Worm (Caenorhabditis elegans) whole organism, midembryonic: ENCODE data around the gene malt-1.
A peak's percentile ranks its signal among the peaks of the same experiment; 100 is the strongest.
"Not testable (repeated sequence)": the region's sequence is repeated elsewhere in the genome, so short reads cannot be mapped to it uniquely, and the experiment has no call there.

Experiments used
- T22C8.4 ChIP-seq: fragments of 200-800 bp; sonication (Bioruptor generic); IDR thresholded peaks from 2 replicates; pipeline ENCODE4 v1.3.6; 2022; ENCODE audit warnings: missing genetic modification characterization, missing compliant biosample characterization
- cog-1 ChIP-seq: sonication (generic microtip); optimal IDR thresholded peaks from 2 replicates; lab custom pipeline; 2016; ENCODE audit warnings: missing genetic modification characterization, missing compliant biosample characterization
- flt-1 ChIP-seq: fragments of 200-800 bp; sonication (Bioruptor generic); IDR thresholded peaks from 2 replicates; pipeline ENCODE4 v1.3.6; 2022; ENCODE audit warnings: missing genetic modification characterization, missing compliant biosample characterization
- klf-2 ChIP-seq: fragments of 200-800 bp; sonication (Bioruptor generic); conservative IDR thresholded peaks from 2 replicates; pipeline ENCODE4 v1.3.6; 2022; ENCODE audit warnings: missing genetic modification reagents, missing genetic modification characterization, missing compliant biosample characterization
- med-1 ChIP-seq: sonication (generic microtip); optimal IDR thresholded peaks from 2 replicates; lab custom pipeline; 2017; ENCODE audit warnings: missing genetic modification characterization, mild to moderate bottlenecking, missing compliant biosample characterization, antibody characterized with exemption, missing genetic modification reagents; ENCODE audit not compliant: insufficient read depth
- ref-1 ChIP-seq: fragments of 200-800 bp; sonication (Bioruptor generic); conservative IDR thresholded peaks from 2 replicates; pipeline ENCODE4 v1.3.6; 2022; ENCODE audit warnings: missing genetic modification reagents, missing genetic modification characterization, missing compliant biosample characterization
- tab-1 ChIP-seq: fragments of 200-800 bp; sonication (Bioruptor generic); IDR thresholded peaks from 2 replicates; pipeline ENCODE4 v1.3.6; 2022; ENCODE audit warnings: missing genetic modification characterization, missing compliant biosample characterization
- ztf-23 ChIP-seq: fragments of 200-800 bp; sonication (Bioruptor generic); IDR thresholded peaks from 2 replicates; pipeline ENCODE4 v1.3.6; 2022; ENCODE audit warnings: missing genetic modification reagents, missing genetic modification characterization, missing compliant biosample characterization
- ztf-29 ChIP-seq: fragments of 200-800 bp; sonication (Bioruptor generic); IDR thresholded peaks from 2 replicates; pipeline ENCODE4 v1.3.6; 2022; ENCODE audit warnings: missing genetic modification reagents, missing genetic modification characterization, missing compliant biosample characterization

Gene malt-1

ce11 chrII:6951250-6951806 is at the start of gene malt-1, which contains the start of gene ceh-38:
malt-1 (minus strand) TSS chrII:6951300.
ceh-38 (plus strand) TSS chrII:6951526.
- no peak for TF ChIP-seq ztf-23 (GFP tag; lab: Robert Waterston, UW)
- TF ChIP-seq klf-2, result no peak
- no peak for TF ChIP-seq med-1 (GFP tag; lab: Kevin White, UChicago)
- peak; percentile 70; the same call in 1 of the 2 replicates for TF ChIP-seq flt-1 (GFP tag; lab: Robert Waterston, UW)
- peak; percentile 100 for TF ChIP-seq T22C8.4 (GFP tag; lab: Robert Waterston, UW)
- peak; percentile 91 for TF ChIP-seq cog-1 (tag; lab: Kevin White, UChicago)

- TF ChIP-seq ztf-23 (GFP tag; lab: Robert Waterston, UW), result no peak
- TF ChIP-seq T22C8.4 (GFP tag; lab: Robert Waterston, UW), result no peak
- no peak for TF ChIP-seq klf-2
- TF ChIP-seq cog-1 (tag; lab: Kevin White, UChicago), result no peak
- no peak for TF ChIP-seq med-1 (GFP tag; lab: Kevin White, UChicago)
- TF ChIP-seq flt-1 (GFP tag; lab: Robert Waterston, UW), result no peak
Measured at ce11 chrII:6995583-6995982, 44.5 kb upstream of the malt-1 start.

ce11 chrII:6994677-6995076 is 43.6 kb upstream of the malt-1 start, which contains the start of gene unc-104:
unc-104 (plus strand) TSS chrII:6994987.
- TF ChIP-seq cog-1 (tag; lab: Kevin White, UChicago), result no peak
- TF ChIP-seq flt-1 (GFP tag; lab: Robert Waterston, UW), result no peak
- no peak for TF ChIP-seq ztf-29 (GFP tag; lab: Robert Waterston, UW)
- TF ChIP-seq klf-2, result no peak
- TF ChIP-seq med-1 (GFP tag; lab: Kevin White, UChicago), result no peak
- TF ChIP-seq tab-1 (GFP tag; lab: Robert Waterston, UW), result no peak
- no peak for TF ChIP-seq ztf-23 (GFP tag; lab: Robert Waterston, UW)
- TF ChIP-seq T22C8.4 (GFP tag; lab: Robert Waterston, UW), result no peak

ce11 chrII:6992949-6993348 is 41.8 kb upstream of the malt-1 start:
- TF ChIP-seq tab-1 (GFP tag; lab: Robert Waterston, UW) (no peak), ztf-23 (GFP tag; lab: Robert Waterston, UW) (no peak), med-1 (GFP tag; lab: Kevin White, UChicago) (no peak), cog-1 (tag; lab: Kevin White, UChicago) (no peak), ref-1 (GFP tag; lab: Robert Waterston, UW) (no peak), ztf-29 (GFP tag; lab: Robert Waterston, UW) (no peak), T22C8.4 (GFP tag; lab: Robert Waterston, UW) (no peak)

- TF ChIP-seq T22C8.4 (GFP tag; lab: Robert Waterston, UW), result no peak
- no peak for TF ChIP-seq ztf-23 (GFP tag; lab: Robert Waterston, UW)
- TF ChIP-seq ztf-29 (GFP tag; lab: Robert Waterston, UW), result no peak
- no peak for TF ChIP-seq flt-1 (GFP tag; lab: Robert Waterston, UW)
- TF ChIP-seq klf-2, result no peak
- no peak for TF ChIP-seq med-1 (GFP tag; lab: Kevin White, UChicago)
- no peak for TF ChIP-seq tab-1 (GFP tag; lab: Robert Waterston, UW)
Measured at ce11 chrII:6989830-6990287, 38.8 kb upstream of the malt-1 start, which contains the start of gene C15F1.1. C15F1.1 (plus strand) TSS chrII:6989880.

ce11 chrII:6982949-6983348 is 31.8 kb upstream of the malt-1 start:
- peak; percentile 62; the same call in 1 of the 2 replicates for TF ChIP-seq ztf-23 (GFP tag; lab: Robert Waterston, UW)
- TF ChIP-seq flt-1 (GFP tag; lab: Robert Waterston, UW), result peak; percentile 64; the same call in 1 of the 2 replicates
- TF ChIP-seq tab-1 (GFP tag; lab: Robert Waterston, UW), result peak; percentile 78; the same call in 1 of the 2 replicates

ce11 chrII:6979646-6980045 is 28.5 kb upstream of the malt-1 start, which contains the start of gene C15F1.2:
C15F1.2 (plus strand) TSS chrII:6979953.
- TF ChIP-seq tab-1 (GFP tag; lab: Robert Waterston, UW), result no peak
- no peak for TF ChIP-seq ztf-29 (GFP tag; lab: Robert Waterston, UW)
- no peak for TF ChIP-seq T22C8.4 (GFP tag; lab: Robert Waterston, UW)
- TF ChIP-seq ref-1 (GFP tag; lab: Robert Waterston, UW), result no peak
- TF ChIP-seq ztf-23 (GFP tag; lab: Robert Waterston, UW), result no peak
- TF ChIP-seq klf-2, result no peak
- TF ChIP-seq cog-1 (tag; lab: Kevin White, UChicago), result no peak
- no peak for TF ChIP-seq flt-1 (GFP tag; lab: Robert Waterston, UW)
- no peak for TF ChIP-seq med-1 (GFP tag; lab: Kevin White, UChicago)

- no peak for TF ChIP-seq ztf-23 (GFP tag; lab: Robert Waterston, UW)
- no peak for TF ChIP-seq med-1 (GFP tag; lab: Kevin White, UChicago)
- no peak for TF ChIP-seq ref-1 (GFP tag; lab: Robert Waterston, UW)
- no peak for TF ChIP-seq flt-1 (GFP tag; lab: Robert Waterston, UW)
- no peak for TF ChIP-seq T22C8.4 (GFP tag; lab: Robert Waterston, UW)
- no peak for TF ChIP-seq tab-1 (GFP tag; lab: Robert Waterston, UW)
- no peak for TF ChIP-seq ztf-29 (GFP tag; lab: Robert Waterston, UW)
- no peak for TF ChIP-seq cog-1 (tag; lab: Kevin White, UChicago)
- no peak for TF ChIP-seq klf-2
Measured at ce11 chrII:6978908-6979307, 27.8 kb upstream of the malt-1 start.

- not testable (repeated sequence) for TF ChIP-seq ztf-23 (GFP tag; lab: Robert Waterston, UW); ztf-29 (GFP tag; lab: Robert Waterston, UW); med-1 (GFP tag; lab: Kevin White, UChicago)
Measured at ce11 chrII:6977732-6978131, 26.6 kb upstream of the malt-1 start, which contains the start of gene C15F1.8. C15F1.8 (minus strand) TSS chrII:6977832.
